Fruit fly (Drosophila melanogaster) whole organism, embryonic: ENCODE results near the gene CG17982.

Experiments used
- CG10565 ChIP-seq: fragments of 200-800 bp; sonication (Bioruptor generic); optimal IDR thresholded peaks from 3 replicates; lab custom pipeline; 2016; ENCODE audit warnings: missing biosample characterization, mild to moderate bottlenecking, missing genetic modification characterization
- CG10979 ChIP-seq: fragments of 200-800 bp; sonication (Bioruptor generic); optimal IDR thresholded peaks from 2 replicates; lab custom pipeline; 2018; ENCODE audit warnings: missing biosample characterization, mild to moderate bottlenecking, missing genetic modification characterization, moderate library complexity
- CG11560 ChIP-seq: fragments of 200-800 bp; sonication (Bioruptor generic); IDR thresholded peaks from 3 replicates; pipeline ENCODE4 v1.3.6; 2022; ENCODE audit warnings: missing biosample characterization, missing genetic modification characterization
- CG13287 ChIP-seq: fragments of 200-800 bp; sonication (Bioruptor generic); IDR thresholded peaks from 2 replicates; pipeline ENCODE4 v1.3.6; 2022; ENCODE audit warnings: missing biosample characterization, missing genetic modification characterization; ENCODE audit not compliant: partially characterized antibody
- CG14860 ChIP-seq: fragments of 200-800 bp; sonication (Bioruptor generic); IDR thresholded peaks from 3 replicates; pipeline ENCODE4 v1.3.6; 2022; ENCODE audit warnings: missing biosample characterization, missing genetic modification characterization; ENCODE audit not compliant: partially characterized antibody
- CG15073 ChIP-seq: fragments of 200-800 bp; sonication (Bioruptor generic); optimal IDR thresholded peaks from 2 replicates; lab custom pipeline; 2016; ENCODE audit warnings: missing biosample characterization, missing genetic modification characterization
- CG15601 ChIP-seq: fragments of 200-800 bp; sonication (Bioruptor generic); optimal IDR thresholded peaks from 3 replicates; lab custom pipeline; 2019; ENCODE audit warnings: missing biosample characterization, mild to moderate bottlenecking, missing genetic modification characterization, moderate library complexity
- CG1647 ChIP-seq: fragments of 200-800 bp; sonication (Bioruptor generic); optimal IDR thresholded peaks from 3 replicates; lab custom pipeline; 2016; ENCODE audit warnings: missing biosample characterization, missing genetic modification characterization
- CG17385 ChIP-seq: fragments of 200-800 bp; sonication (Bioruptor generic); optimal IDR thresholded peaks from 3 replicates; lab custom pipeline; 2018; ENCODE audit warnings: missing biosample characterization, mild to moderate bottlenecking, missing genetic modification characterization
- CG1832 ChIP-seq: fragments of 200-800 bp; sonication (Bioruptor generic); optimal IDR thresholded peaks from 2 replicates; lab custom pipeline; 2017; ENCODE audit warnings: missing biosample characterization, mild to moderate bottlenecking, missing genetic modification characterization, inconsistent platforms
- CG2712 ChIP-seq: fragments of 200-800 bp; optimal IDR thresholded peaks from 3 replicates; lab custom pipeline; 2019; ENCODE audit warnings: missing biosample characterization, mild to moderate bottlenecking, missing genetic modification characterization, moderate library complexity
- CG2875 ChIP-seq: fragments of 200-800 bp; sonication (Bioruptor generic); optimal IDR thresholded peaks from 2 replicates; lab custom pipeline; 2017; ENCODE audit warnings: missing biosample characterization, mild to moderate bottlenecking, missing genetic modification characterization, missing genetic modification reagents
- CG32772 ChIP-seq: fragments of 200-800 bp; sonication (Bioruptor generic); IDR thresholded peaks from 2 replicates; pipeline ENCODE4 v1.3.6; 2022; ENCODE audit warnings: missing biosample characterization, missing genetic modification characterization
- CG34376 ChIP-seq: fragments of 200-800 bp; sonication (Bioruptor generic); optimal IDR thresholded peaks from 2 replicates; lab custom pipeline; 2018; ENCODE audit warnings: missing biosample characterization, mild to moderate bottlenecking, missing genetic modification characterization
- CG5180 ChIP-seq: fragments of 200-800 bp; sonication (Bioruptor generic); optimal IDR thresholded peaks from 3 replicates; lab custom pipeline; 2017; ENCODE audit warnings: missing biosample characterization, missing genetic modification characterization, mild to moderate bottlenecking, moderate library complexity, missing genetic modification reagents
- CG8388 ChIP-seq: fragments of 200-800 bp; sonication (Bioruptor generic); optimal IDR thresholded peaks from 2 replicates; lab custom pipeline; 2019; ENCODE audit warnings: missing biosample characterization, mild to moderate bottlenecking, missing genetic modification characterization, moderate library complexity
- CoRest ChIP-seq: fragments of 200-800 bp; sonication (Bioruptor generic); optimal IDR thresholded peaks from 3 replicates; lab custom pipeline; 2018; ENCODE audit warnings: missing biosample characterization, mild to moderate bottlenecking, missing genetic modification characterization, moderate library complexity
- Eip74EF ChIP-seq, 2 experiments: fragments of 200-800 bp in 1 of 2; fragments of >200 bp in 1 of 2; sonication (Bioruptor generic) in 1 of 2; optimal IDR thresholded peaks; 2 replicates each; lab custom pipeline; 2017 to 2019; ENCODE audit warnings: missing biosample characterization in 2 of 2, missing genetic modification characterization in 2 of 2, mild to moderate bottlenecking in 1 of 2, moderate library complexity in 1 of 2
- Ets65A ChIP-seq: fragments of 200-800 bp; sonication (Bioruptor generic); peaks from one replicate; lab custom pipeline; 2016; ENCODE audit warnings: missing biosample characterization, missing genetic modification characterization
- Fer2 ChIP-seq: fragments of 200-800 bp; sonication (Bioruptor generic); optimal IDR thresholded peaks from 2 replicates; lab custom pipeline; 2018; ENCODE audit warnings: missing biosample characterization, mild to moderate bottlenecking, missing genetic modification characterization, moderate library complexity
- HLHmδ ChIP-seq: fragments of 200-800 bp; sonication (Bioruptor generic); optimal IDR thresholded peaks from 2 replicates; lab custom pipeline; 2018; ENCODE audit warnings: missing biosample characterization, mild to moderate bottlenecking, missing genetic modification characterization, moderate library complexity
- Hey ChIP-seq: fragments of 200-800 bp; sonication (Bioruptor generic); optimal IDR thresholded peaks from 3 replicates; lab custom pipeline; 2018; ENCODE audit warnings: missing biosample characterization, mild to moderate bottlenecking, missing genetic modification characterization
- Hr51 ChIP-seq, 2 experiments: fragments of 200-800 bp; sonication (Bioruptor generic); optimal IDR thresholded peaks; 2 replicates in 1 of 2; 3 replicates in 1 of 2; lab custom pipeline; 2016 to 2018; ENCODE audit warnings: missing biosample characterization in 2 of 2, missing genetic modification characterization in 2 of 2, mild to moderate bottlenecking in 1 of 2, moderate library complexity in 1 of 2
- MBD-R2 ChIP-seq: fragments of 200-800 bp; sonication (Bioruptor generic); IDR thresholded peaks from 2 replicates; pipeline ENCODE4 v1.3.6; 2022; ENCODE audit warnings: missing biosample characterization, missing genetic modification characterization
- NfI ChIP-seq: fragments of 200-800 bp; sonication (Bioruptor generic); optimal IDR thresholded peaks from 3 replicates; lab custom pipeline; 2018; ENCODE audit warnings: missing biosample characterization, mild to moderate bottlenecking, missing genetic modification characterization, moderate library complexity
- Poxn ChIP-seq: fragments of 200-800 bp; sonication (Bioruptor generic); IDR thresholded peaks from 2 replicates; pipeline ENCODE4 v1.3.6; 2022; ENCODE audit warnings: missing biosample characterization, missing genetic modification characterization
- Scr ChIP-seq: fragments of 200-800 bp; sonication (Bioruptor generic); IDR thresholded peaks from 2 replicates; pipeline ENCODE4 v1.3.6; 2022; ENCODE audit warnings: missing biosample characterization, missing genetic modification characterization; ENCODE audit not compliant: partially characterized antibody
- Stat92E ChIP-seq, 3 experiments: fragments of >200 bp in 2 of 3; fragments of 200-800 bp in 1 of 3; sonication (Bioruptor generic) in 1 of 3; optimal IDR thresholded peaks; 2 replicates each; lab custom pipeline; 2017 to 2019; ENCODE audit warnings: missing biosample characterization in 3 of 3, missing genetic modification characterization in 3 of 3, mild to moderate bottlenecking in 1 of 3, moderate library complexity in 1 of 3
- Xbp1 ChIP-seq: fragments of 200-800 bp; sonication (Bioruptor generic); optimal IDR thresholded peaks from 3 replicates; lab custom pipeline; 2016; ENCODE audit warnings: missing biosample characterization, mild to moderate bottlenecking, missing genetic modification characterization
- ab ChIP-seq: fragments of 200-800 bp; sonication (Bioruptor generic); optimal IDR thresholded peaks from 2 replicates; lab custom pipeline; 2016; ENCODE audit warnings: missing biosample characterization, missing genetic modification characterization
- amos ChIP-seq: fragments of 200-800 bp; sonication (Bioruptor generic); IDR thresholded peaks from 2 replicates; pipeline ENCODE4 v1.3.6; 2022; ENCODE audit warnings: missing biosample characterization, missing genetic modification characterization; ENCODE audit not compliant: partially characterized antibody
- ase ChIP-seq: fragments of 200-800 bp; sonication (Bioruptor generic); IDR thresholded peaks from 3 replicates; pipeline ENCODE4 v1.3.6; 2022; ENCODE audit warnings: missing biosample characterization, missing genetic modification characterization
- az2 ChIP-seq: fragments of 200-800 bp; sonication (Bioruptor generic); optimal IDR thresholded peaks from 3 replicates; lab custom pipeline; 2016; ENCODE audit warnings: missing biosample characterization, missing genetic modification characterization
- bbx ChIP-seq: fragments of 200-800 bp; sonication (Bioruptor generic); IDR thresholded peaks from 2 replicates; pipeline ENCODE4 v1.3.6; 2022; ENCODE audit warnings: missing biosample characterization, missing genetic modification characterization; ENCODE audit not compliant: partially characterized antibody
- chif ChIP-seq, 2 experiments: fragments of 200-800 bp; sonication (Bioruptor generic); optimal IDR thresholded peaks; 3 replicates each; lab custom pipeline; 2016; ENCODE audit warnings: missing biosample characterization in 2 of 2, missing genetic modification characterization in 2 of 2
- chn ChIP-seq: fragments of 200-800 bp; sonication (Bioruptor generic); optimal IDR thresholded peaks from 2 replicates; lab custom pipeline; 2016; ENCODE audit warnings: missing biosample characterization, missing genetic modification characterization
- dan ChIP-seq: fragments of 200-800 bp; sonication (Bioruptor generic); IDR thresholded peaks from 2 replicates; pipeline ENCODE4 v1.3.6; 2022; ENCODE audit warnings: missing biosample characterization, missing genetic modification characterization
- disco-r ChIP-seq: fragments of 200-800 bp; sonication (Bioruptor generic); optimal IDR thresholded peaks from 2 replicates; lab custom pipeline; 2016; ENCODE audit warnings: missing biosample characterization, missing genetic modification characterization
- ewg ChIP-seq: fragments of 200-800 bp; sonication (Bioruptor generic); optimal IDR thresholded peaks from 3 replicates; lab custom pipeline; 2017; ENCODE audit warnings: mild to moderate bottlenecking, missing biosample characterization, missing genetic modification reagents, missing genetic modification characterization
- gsb-n ChIP-seq: fragments of 200-800 bp; sonication (Bioruptor generic); optimal IDR thresholded peaks from 3 replicates; lab custom pipeline; 2018; ENCODE audit warnings: missing biosample characterization, mild to moderate bottlenecking, missing genetic modification characterization
- h ChIP-seq: fragments of >200 bp; optimal IDR thresholded peaks from 2 replicates; lab custom pipeline; 2017
- ken ChIP-seq: fragments of 200-800 bp; sonication (Bioruptor generic); IDR thresholded peaks from 3 replicates; pipeline ENCODE4 v1.3.6; 2022; ENCODE audit warnings: missing biosample characterization, missing genetic modification characterization
- klu ChIP-seq: fragments of 200-800 bp; sonication (Bioruptor generic); IDR thresholded peaks from 2 replicates; pipeline ENCODE4 v1.3.6; 2022; ENCODE audit warnings: missing biosample characterization, missing genetic modification characterization
- lab ChIP-seq: fragments of 200-800 bp; sonication (Bioruptor generic); optimal IDR thresholded peaks from 3 replicates; lab custom pipeline; 2017; ENCODE audit warnings: missing biosample characterization, missing genetic modification characterization, mild to moderate bottlenecking, moderate library complexity, missing genetic modification reagents
- pnt ChIP-seq: fragments of 200-800 bp; sonication (Bioruptor generic); optimal IDR thresholded peaks from 3 replicates; lab custom pipeline; 2016; ENCODE audit warnings: missing biosample characterization, missing genetic modification characterization
- psq ChIP-seq: fragments of 200-800 bp; sonication (Bioruptor generic); optimal IDR thresholded peaks from 2 replicates; lab custom pipeline; 2017; ENCODE audit warnings: missing biosample characterization, missing genetic modification characterization
- run ChIP-seq: fragments of 200-800 bp; sonication (Bioruptor generic); optimal IDR thresholded peaks from 3 replicates; lab custom pipeline; 2018; ENCODE audit warnings: missing biosample characterization, mild to moderate bottlenecking, missing genetic modification characterization
- tap ChIP-seq: fragments of 200-800 bp; optimal IDR thresholded peaks from 3 replicates; lab custom pipeline; 2019; ENCODE audit warnings: missing biosample characterization, mild to moderate bottlenecking, missing genetic modification characterization, moderate library complexity
- trh ChIP-seq: fragments of 200-800 bp; sonication (Bioruptor generic); optimal IDR thresholded peaks from 2 replicates; lab custom pipeline; 2016; ENCODE audit warnings: missing biosample characterization, missing genetic modification characterization
- vvl ChIP-seq: fragments of 200-800 bp; sonication (Bioruptor generic); IDR thresholded peaks from 2 replicates; pipeline ENCODE4 v1.3.6; 2022; ENCODE audit warnings: missing biosample characterization, missing genetic modification characterization

CG17982 gene

dm6 chrX:8126149-8126548 is 17.5 kb downstream of the CG17982 start (continued):
- peak; percentile 80 for TF ChIP-seq CG10979
- TF ChIP-seq CG15601 (tag; lab: Kevin White, UChicago), result peak; percentile 73
- peak; percentile 21 for TF ChIP-seq CG5180
- no peak for TF ChIP-seq CG13287 (GFP tag; lab: Robert Waterston, UW)
- no peak for TF ChIP-seq CG15073 (GFP tag; lab: Kevin White, UChicago)
- TF ChIP-seq Scr, result no peak
- peak; percentile 17 for TF ChIP-seq pnt (GFP tag; lab: Kevin White, UChicago)
- TF ChIP-seq MBD-R2, result no peak
- TF ChIP-seq vvl (GFP tag; lab: Robert Waterston, UW), result peak; percentile 72
- TF ChIP-seq gsb-n, result peak; percentile 75
- TF ChIP-seq Xbp1 (GFP tag; lab: Kevin White, UChicago), result peak; percentile 64
- no peak for TF ChIP-seq amos (GFP tag; lab: Robert Waterston, UW)
- no peak for TF ChIP-seq trh (GFP tag; lab: Kevin White, UChicago)
- peak in 1 of 2 experiments; percentile 43 for TF ChIP-seq Eip74EF (GFP tag; optimal IDR thresholded peaks at IDR 0.05; lab: Kevin White, UChicago)
- TF ChIP-seq Fer2, result no peak
- TF ChIP-seq CG1832 (GFP tag; lab: Kevin White, UChicago), result no peak
- TF ChIP-seq bbx (GFP tag; lab: Robert Waterston, UW), result no peak
- TF ChIP-seq run (tag; lab: Kevin White, UChicago), result no peak
- TF ChIP-seq ab (GFP tag; lab: Kevin White, UChicago), result no peak
- no peak for TF ChIP-seq CG34376
- TF ChIP-seq klu (GFP tag; lab: Robert Waterston, UW), result no peak
- TF ChIP-seq CG2712 (tag; lab: Kevin White, UChicago), result peak; percentile 80
- TF ChIP-seq chn (GFP tag; lab: Kevin White, UChicago), result peak; percentile 64
- TF ChIP-seq disco-r (GFP tag; lab: Kevin White, UChicago), result no peak
- TF ChIP-seq ase (GFP tag; lab: Robert Waterston, UW), result 0 out of 3 replicates have a peak, but pooled peaks have one; percentile 40
- TF ChIP-seq h (lab: Kevin White, UChicago), result no peak
- TF ChIP-seq NfI (GFP tag; lab: Kevin White, UChicago), result peak; percentile 32
- peak; percentile 71 for TF ChIP-seq CG32772 (GFP tag; lab: Robert Waterston, UW)
- peak; percentile 94 for TF ChIP-seq Ets65A (GFP tag; lab: Kevin White, UChicago)
- no peak for TF ChIP-seq Hey (tag; lab: Kevin White, UChicago)
- peak; percentile 75 for TF ChIP-seq ken (GFP tag; lab: Robert Waterston, UW)
- TF ChIP-seq Poxn (GFP tag; lab: Robert Waterston, UW), result no peak
- peak; percentile 6 for TF ChIP-seq psq
- peak; percentile 57 for TF ChIP-seq tap (tag; lab: Kevin White, UChicago)
- TF ChIP-seq CG1647 (GFP tag; lab: Kevin White, UChicago), result no peak
- no peak for TF ChIP-seq HLHmδ (GFP tag; lab: Kevin White, UChicago)
- TF ChIP-seq CoRest (tag; lab: Kevin White, UChicago), result peak; percentile 47
- peak; percentile 45 for TF ChIP-seq CG17385
- no peak for TF ChIP-seq dan
- peak; percentile 69 for TF ChIP-seq az2 (GFP tag; lab: Kevin White, UChicago)
- TF ChIP-seq CG2875 (GFP tag; lab: Kevin White, UChicago), result peak; percentile 70
- peak; percentile 23 to 71 for TF ChIP-seq chif (GFP tag; optimal IDR thresholded peaks at IDR 0.05; lab: Kevin White, UChicago)
- peak; percentile 0 for TF ChIP-seq lab (GFP tag; lab: Kevin White, UChicago)
- peak in 1 of 2 experiments; percentile 65 for TF ChIP-seq Hr51 (GFP tag; optimal IDR thresholded peaks at IDR 0.05; lab: Kevin White, UChicago)
- no peak for TF ChIP-seq Stat92E (GFP tag; optimal IDR thresholded peaks at IDR 0.05; lab: Kevin White, UChicago)
- peak; percentile 67 for TF ChIP-seq ewg (GFP tag; lab: Kevin White, UChicago)
- TF ChIP-seq CG8388, result peak; percentile 74
- TF ChIP-seq CG11560 (tag; lab: Robert Waterston, UW), result no peak
- TF ChIP-seq CG10565 (GFP tag; lab: Kevin White, UChicago), result no peak
- TF ChIP-seq CG14860 (GFP tag; lab: Robert Waterston, UW), result no peak
